Fruit fly (Drosophila melanogaster): ENCODE measurements around the gene chic.

The chic gene

dm6 chr2L:5948775-5949526, 31.9 kb downstream of the chic start, which contains the start of gene CG9044:
Gene CG9044 (plus strand): TSS chr2L:5949450.
- TF ChIP-seq CG12605 (GFP tag; IDR thresholded peaks at IDR 0.05) (no peak), CG15710 (tag; optimal IDR thresholded peaks at IDR 0.05) (peak; percentile 16), CG34367 (tag; optimal IDR thresholded peaks at IDR 0.05) (no peak), rn (GFP tag; IDR thresholded peaks at IDR 0.05) (peak; percentile 15; the same call in 1 of the 2 replicates), Ets98B (GFP tag; IDR thresholded peaks at IDR 0.05) (no peak), D1 (tag; optimal IDR thresholded peaks at IDR 0.05) (no peak), CG32121 (GFP tag; IDR thresholded peaks at IDR 0.05) (0 out of 2 replicates have a peak, but pooled peaks have one; percentile 40), CG9948 (tag; optimal IDR thresholded peaks at IDR 0.05) (no peak)

DNA sequence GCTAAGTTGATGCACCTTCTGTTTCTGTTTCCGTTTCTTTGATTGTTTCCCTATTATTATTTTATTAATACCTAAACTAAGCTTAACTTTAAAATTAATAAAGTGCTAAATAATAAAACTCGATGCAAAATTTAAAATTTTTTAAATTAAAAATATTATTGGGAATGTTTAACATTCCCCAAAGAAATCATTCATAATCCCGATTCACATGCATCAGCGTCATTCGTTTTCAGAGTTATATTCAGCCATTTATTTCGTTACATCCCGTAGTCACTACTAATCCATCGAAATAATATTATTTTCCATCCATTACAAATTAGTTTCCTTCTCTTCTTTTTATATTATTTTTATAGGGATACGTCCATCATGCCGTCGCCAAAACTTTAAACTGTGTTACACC, 33.3 kb downstream of the chic start:
- TF ChIP-seq Ets98B (GFP tag; IDR thresholded peaks at IDR 0.05) = no peak
- TF ChIP-seq fd96Ca (GFP tag; IDR thresholded peaks at IDR 0.05) = no peak
- no peak for TF ChIP-seq Pif1B (GFP tag; optimal IDR thresholded peaks at IDR 0.05)
- TF ChIP-seq CG34367 (tag; optimal IDR thresholded peaks at IDR 0.05) = no peak
- no peak for TF ChIP-seq Pif1A (GFP tag; optimal IDR thresholded peaks at IDR 0.05)
- TF ChIP-seq CG8159 (tag; optimal IDR thresholded peaks at IDR 0.05) = no peak
- TF ChIP-seq CG4496 (GFP tag; IDR thresholded peaks at IDR 0.05) = no peak
- no peak for TF ChIP-seq Snoo (tag; optimal IDR thresholded peaks at IDR 0.05)
- TF ChIP-seq CG13204 (GFP tag; optimal IDR thresholded peaks at IDR 0.05) = no peak
- TF ChIP-seq CG32121 (GFP tag; IDR thresholded peaks at IDR 0.05) = no peak
- TF ChIP-seq gl (tag; optimal IDR thresholded peaks at IDR 0.05) = no peak
- TF ChIP-seq EcR (GFP tag; optimal IDR thresholded peaks at IDR 0.05) = no peak

dm6 chr2L:5946728-5947127, 34.1 kb downstream of the chic start:
- TF ChIP-seq CG12605 (GFP tag; IDR thresholded peaks at IDR 0.05) = no peak
- no peak for TF ChIP-seq CG34367 (tag; optimal IDR thresholded peaks at IDR 0.05)
- TF ChIP-seq Pif1A (GFP tag; optimal IDR thresholded peaks at IDR 0.05) = no peak
- no peak for TF ChIP-seq CG13204 (GFP tag; optimal IDR thresholded peaks at IDR 0.05)
- TF ChIP-seq CG8301 (tag; optimal IDR thresholded peaks at IDR 0.05) = no peak
- TF ChIP-seq EcR (GFP tag; optimal IDR thresholded peaks at IDR 0.05) = no peak
- no peak for TF ChIP-seq gl (tag; optimal IDR thresholded peaks at IDR 0.05)
- TF ChIP-seq Ets98B (GFP tag; IDR thresholded peaks at IDR 0.05) = no peak
- no peak for TF ChIP-seq CG14655 (GFP tag; optimal IDR thresholded peaks at IDR 0.05)
- TF ChIP-seq CG15710 (tag; optimal IDR thresholded peaks at IDR 0.05) = no peak
- no peak for TF ChIP-seq Snoo (tag; optimal IDR thresholded peaks at IDR 0.05)
- no peak for TF ChIP-seq CG8159 (tag; optimal IDR thresholded peaks at IDR 0.05)

DNA sequence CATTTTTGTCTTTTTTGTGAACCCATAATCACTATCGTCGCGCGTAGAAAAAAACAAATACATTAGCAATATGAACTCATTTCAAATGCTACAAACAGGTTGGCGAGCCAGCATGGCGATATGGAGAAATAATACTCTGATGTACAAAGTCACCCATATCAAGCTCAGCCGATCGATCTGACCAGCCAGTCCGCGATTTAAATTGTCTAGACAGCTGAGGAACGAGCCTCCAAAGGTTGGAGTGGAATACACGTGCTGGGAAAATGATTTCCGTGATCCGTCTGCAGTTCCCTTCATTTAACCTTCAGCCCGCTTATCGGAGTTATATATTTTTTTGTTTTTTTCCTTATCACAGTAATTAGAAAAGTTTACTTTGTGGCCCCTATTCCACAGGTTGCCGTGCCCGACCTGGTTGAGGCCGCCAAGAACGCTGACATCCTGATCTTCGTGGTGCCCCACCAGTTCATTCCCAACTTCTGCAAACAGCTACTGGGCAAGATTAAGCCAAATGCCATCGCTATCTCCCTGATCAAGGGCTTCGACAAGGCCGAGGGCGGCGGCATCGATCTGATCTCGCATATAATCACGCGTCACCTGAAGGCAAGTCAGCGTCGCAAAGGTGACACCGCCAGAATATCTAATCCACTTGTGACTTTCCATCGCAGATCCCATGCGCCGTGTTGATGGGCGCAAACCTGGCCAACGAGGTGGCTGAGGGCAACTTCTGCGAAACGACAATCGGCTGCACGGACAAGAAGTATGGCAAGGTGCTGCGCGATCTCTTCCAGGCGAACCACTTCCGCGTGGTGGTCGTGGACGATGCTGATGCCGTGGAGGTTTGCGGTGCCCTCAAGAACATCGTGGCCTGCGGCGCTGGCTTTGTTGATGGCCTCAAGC, 34.9 kb downstream of the chic start:
- TF ChIP-seq CG14655 (GFP tag; optimal IDR thresholded peaks at IDR 0.05) (no peak), D1 (tag; optimal IDR thresholded peaks at IDR 0.05) (no peak), EcR (GFP tag; optimal IDR thresholded peaks at IDR 0.05) (no peak), CG8301 (tag; optimal IDR thresholded peaks at IDR 0.05) (no peak), Pif1B (GFP tag; optimal IDR thresholded peaks at IDR 0.05) (no peak), Pif1A (GFP tag; optimal IDR thresholded peaks at IDR 0.05) (no peak), CG8159 (tag; optimal IDR thresholded peaks at IDR 0.05) (no peak), CG9948 (tag; optimal IDR thresholded peaks at IDR 0.05) (no peak), CG15710 (tag; optimal IDR thresholded peaks at IDR 0.05) (no peak), gl (tag; optimal IDR thresholded peaks at IDR 0.05) (no peak), CG32121 (GFP tag; IDR thresholded peaks at IDR 0.05) (no peak), CG34367 (tag; optimal IDR thresholded peaks at IDR 0.05) (no peak), Snoo (tag; optimal IDR thresholded peaks at IDR 0.05) (no peak)

DNA sequence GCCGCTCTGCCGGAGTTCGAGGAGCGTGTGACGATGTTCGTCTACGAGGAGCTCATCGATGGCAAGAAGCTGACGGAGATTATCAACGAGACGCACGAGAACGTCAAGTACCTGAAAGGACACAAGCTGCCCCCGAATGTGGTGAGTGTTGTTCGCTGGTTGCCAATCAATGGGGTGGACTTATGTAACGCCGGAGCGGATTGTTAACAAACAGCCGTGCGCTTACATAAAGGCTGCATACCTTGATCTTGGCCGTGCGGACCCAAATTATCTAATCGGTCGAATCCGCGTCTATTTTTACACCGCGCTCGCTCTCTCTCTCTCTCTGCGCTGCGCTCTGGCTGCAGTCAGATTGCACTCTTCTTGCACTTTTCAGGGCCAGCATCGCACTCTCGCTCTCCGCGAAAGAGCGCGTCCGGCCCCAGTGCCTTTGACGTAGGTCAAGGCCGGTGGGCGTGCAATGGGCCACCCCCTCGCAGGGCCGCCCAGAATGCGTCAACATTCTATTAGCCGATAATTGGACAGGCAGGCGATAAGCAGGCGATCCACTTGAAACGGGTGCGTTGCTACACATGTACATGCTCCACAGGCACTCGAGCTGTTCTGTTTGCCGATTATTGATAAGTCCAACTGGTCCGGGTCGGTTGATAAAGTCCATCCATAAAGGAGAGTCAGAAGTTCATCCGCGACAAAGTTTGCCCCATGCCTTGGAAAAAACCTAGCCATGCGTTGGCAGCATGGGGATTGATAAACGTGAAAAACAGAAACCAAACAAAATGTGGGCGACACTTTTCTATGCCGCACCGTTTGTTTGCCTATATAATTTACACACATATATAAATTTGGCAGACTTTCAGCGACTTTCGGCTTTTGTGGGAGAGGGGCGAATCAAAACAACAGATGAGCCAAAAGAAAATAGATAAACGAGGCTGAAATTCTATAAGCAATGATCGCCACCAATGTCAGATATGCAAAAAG, 36.2 kb downstream of the chic start:
- TF ChIP-seq Pif1A (GFP tag; optimal IDR thresholded peaks at IDR 0.05) (no peak), CG34367 (tag; optimal IDR thresholded peaks at IDR 0.05) (no peak), CG8159 (tag; optimal IDR thresholded peaks at IDR 0.05) (no peak), EcR (GFP tag; optimal IDR thresholded peaks at IDR 0.05) (peak; percentile 89), CG32121 (GFP tag; IDR thresholded peaks at IDR 0.05) (no peak), D1 (tag; optimal IDR thresholded peaks at IDR 0.05) (no peak), CG13204 (GFP tag; optimal IDR thresholded peaks at IDR 0.05) (no peak), CG14655 (GFP tag; optimal IDR thresholded peaks at IDR 0.05) (no peak), Ets98B (GFP tag; IDR thresholded peaks at IDR 0.05) (peak; percentile 15; the same call in 1 of the 2 replicates), CG10348 (GFP tag; IDR thresholded peaks at IDR 0.05) (no peak), CG4496 (GFP tag; IDR thresholded peaks at IDR 0.05) (no peak), CG12605 (GFP tag; IDR thresholded peaks at IDR 0.05) (peak; percentile 65; the same call in 1 of the 2 replicates), Snoo (tag; optimal IDR thresholded peaks at IDR 0.05) (no peak), CG9948 (tag; optimal IDR thresholded peaks at IDR 0.05) (no peak)
